Worm (Caenorhabditis elegans) whole organism, early embryonic: ENCODE measurements around the gene zipt-7.1.

Experiments used
- aly-1 ChIP-seq: sonication (generic microtip); optimal IDR thresholded peaks from 2 replicates; lab custom pipeline; 2016; ENCODE audit warnings: missing genetic modification characterization, missing compliant biosample characterization
- ama-1 ChIP-seq: fragments of 150-350 bp; optimal IDR thresholded peaks from 2 replicates; lab custom pipeline; 2014
- ceh-13 ChIP-seq: fragments of 200-800 bp; sonication (Bioruptor generic); optimal IDR thresholded peaks from 2 replicates; lab custom pipeline; 2018; ENCODE audit warnings: mild to moderate bottlenecking, missing genetic modification characterization, missing compliant biosample characterization
- ceh-36 ChIP-seq: sonication (generic microtip); optimal IDR thresholded peaks from 2 replicates; lab custom pipeline; 2016; ENCODE audit warnings: missing genetic modification characterization, inconsistent platforms, missing compliant biosample characterization
- ets-7 ChIP-seq: sonication (generic microtip); optimal IDR thresholded peaks from 2 replicates; lab custom pipeline; 2016; ENCODE audit warnings: missing genotype, missing genetic modification characterization, missing compliant biosample characterization
- hnd-1 ChIP-seq: sonication (generic microtip); optimal IDR thresholded peaks from 2 replicates; lab custom pipeline; 2016; ENCODE audit warnings: missing genetic modification characterization, missing compliant biosample characterization
- pes-1 ChIP-seq: fragments of 200-800 bp; sonication (Bioruptor generic); IDR thresholded peaks from 2 replicates; pipeline ENCODE4 v1.3.6; 2022; ENCODE audit warnings: missing genetic modification reagents, missing genetic modification characterization, missing compliant biosample characterization
- scrt-1 ChIP-seq: fragments of 200-800 bp; sonication (Bioruptor generic); IDR thresholded peaks from 2 replicates; pipeline ENCODE4 v1.3.6; 2022; ENCODE audit warnings: missing genetic modification characterization, missing compliant biosample characterization
- sea-1 ChIP-seq: fragments of 200-800 bp; sonication (Bioruptor generic); conservative IDR thresholded peaks from 2 replicates; pipeline ENCODE4 v1.3.6; 2022; ENCODE audit warnings: missing genetic modification characterization, missing compliant biosample characterization
- tbx-11 ChIP-seq: fragments of 200-800 bp; sonication (Bioruptor generic); IDR thresholded peaks from 2 replicates; pipeline ENCODE4 v1.3.6; 2022; ENCODE audit warnings: missing genetic modification characterization, missing compliant biosample characterization

DNA sequence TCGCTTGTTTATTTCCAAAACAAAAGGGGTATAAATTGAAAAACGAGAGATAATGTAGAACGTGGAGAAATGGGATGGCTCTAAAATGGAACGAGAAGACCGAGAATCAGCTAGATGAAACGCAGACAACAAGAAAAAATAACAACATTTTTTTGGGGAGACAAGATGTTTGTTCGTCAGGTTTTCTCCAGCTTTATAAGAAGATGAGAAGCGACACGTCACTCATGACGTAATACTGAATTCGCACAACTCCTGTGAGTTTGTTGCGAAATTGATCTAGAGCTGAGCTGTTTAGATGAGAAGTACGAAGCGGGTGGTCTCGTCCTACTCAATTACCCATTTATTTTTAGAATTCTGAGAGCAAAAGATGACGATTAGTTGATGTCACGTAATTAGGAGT is 2.7 kb downstream of the zipt-7.1 start:
- TF ChIP-seq ceh-13 (GFP tag; lab: Kevin White, UChicago) (no peak), scrt-1 (GFP tag; lab: Robert Waterston, UW) (no peak), ets-7 (tag; lab: Kevin White, UChicago) (no peak), ama-1 (lab: Kevin White, UChicago) (no peak), tbx-11 (GFP tag; lab: Robert Waterston, UW) (no peak), pes-1 (no peak), hnd-1 (tag; lab: Kevin White, UChicago) (no peak), aly-1 (tag; lab: Kevin White, UChicago) (no peak), sea-1 (GFP tag; lab: Robert Waterston, UW) (no peak), ceh-36 (no peak)
